Fruit fly (Drosophila melanogaster): ENCODE data around the gene Dok.

DNA sequence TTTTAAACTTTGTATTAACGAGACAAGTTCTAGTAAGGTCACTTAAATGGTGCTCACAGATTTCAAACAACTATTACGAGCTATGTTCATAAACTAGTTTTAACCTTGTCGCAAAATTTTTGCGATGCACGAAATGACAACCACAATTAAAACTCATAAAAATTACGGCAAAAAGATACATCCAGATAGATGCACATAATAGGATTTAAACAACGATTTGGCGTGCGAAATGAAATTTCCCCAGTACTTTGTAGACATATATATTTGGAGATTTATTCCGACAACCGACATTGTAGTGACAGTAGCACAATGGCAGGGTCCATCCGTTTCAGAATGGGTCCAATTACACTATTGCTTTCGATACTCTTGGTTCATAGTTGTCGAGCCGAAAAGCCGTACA is 53.8 kb downstream of the Dok start, which contains the start of gene CheA7a:
- TF ChIP-seq CG9948 (tag; optimal IDR thresholded peaks at IDR 0.05) (no peak), CG12605 (GFP tag; IDR thresholded peaks at IDR 0.05) (no peak), Pif1A (GFP tag; optimal IDR thresholded peaks at IDR 0.05) (no peak), Pif1B (GFP tag; optimal IDR thresholded peaks at IDR 0.05) (no peak), CG15710 (tag; optimal IDR thresholded peaks at IDR 0.05) (no peak), CG13204 (GFP tag; optimal IDR thresholded peaks at IDR 0.05) (no peak), CG8159 (tag; optimal IDR thresholded peaks at IDR 0.05) (no peak), CG8301 (tag; optimal IDR thresholded peaks at IDR 0.05) (no peak), fd96Ca (GFP tag; IDR thresholded peaks at IDR 0.05) (no peak), CG17806 (tag; optimal IDR thresholded peaks at IDR 0.05) (no peak), CG34367 (tag; optimal IDR thresholded peaks at IDR 0.05) (no peak)
